Fruit fly (Drosophila melanogaster): ENCODE results near the gene dos.

Gene dos

DNA sequence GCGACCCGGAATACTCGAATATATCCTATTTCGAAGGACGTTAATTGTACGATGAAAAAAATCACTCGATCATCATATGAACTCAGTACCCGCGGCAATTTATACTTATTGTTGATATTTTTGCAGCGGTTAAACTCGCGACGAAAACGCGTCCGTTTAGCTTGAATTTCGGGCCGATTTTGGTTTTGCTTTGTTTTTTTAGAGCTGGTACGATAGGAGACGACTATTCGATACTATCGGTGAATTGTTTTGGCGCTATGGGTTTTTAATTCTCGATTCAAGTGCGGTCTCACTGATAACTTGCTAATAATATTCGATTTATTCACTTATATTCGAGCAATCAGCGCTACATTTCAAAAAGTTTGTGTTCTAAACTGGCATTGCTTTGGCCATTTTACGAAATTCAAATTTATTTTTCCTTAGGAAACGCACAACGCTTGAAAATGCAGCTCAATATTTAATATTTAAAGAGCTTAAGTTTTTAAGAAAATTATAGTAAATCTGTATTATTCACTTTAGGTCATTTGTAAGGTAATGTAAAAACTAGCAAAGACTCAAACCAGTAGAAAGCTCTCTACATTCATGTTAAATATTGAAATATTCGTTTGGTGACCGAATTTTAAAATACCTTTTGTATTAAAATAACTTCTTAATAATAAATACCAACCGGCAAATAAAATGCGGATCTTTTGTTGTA lies 34.9 kb upstream of the dos start, which contains the start of gene Spn (continued):
- TF ChIP-seq tll (GFP tag; optimal IDR thresholded peaks at IDR 0.05) (no peak), CG12071 (GFP tag; optimal IDR thresholded peaks at IDR 0.05) (no peak), CG1602 (GFP tag; optimal IDR thresholded peaks at IDR 0.05) (no peak), CG4707 (GFP tag; optimal IDR thresholded peaks at IDR 0.05) (no peak), bigmax (GFP tag; optimal IDR thresholded peaks at IDR 0.05) (no peak), CG10209 (GFP tag; optimal IDR thresholded peaks at IDR 0.05) (no peak), CG17912 (GFP tag; optimal IDR thresholded peaks at IDR 0.05) (no peak), CG7357 (GFP tag; IDR thresholded peaks at IDR 0.05) (no peak), Blimp-1 (GFP tag; optimal IDR thresholded peaks at IDR 0.05) (no peak), pzg (GFP tag; optimal IDR thresholded peaks at IDR 0.05) (peak; percentile 94), CG11723 (GFP tag; optimal IDR thresholded peaks at IDR 0.05) (no peak), bbx (GFP tag; IDR thresholded peaks at IDR 0.05; ENCODE audit: partially characterized antibody) (peak; percentile 99), hth (optimal IDR thresholded peaks at IDR 0.05) (no peak), CG5180 (GFP tag; optimal IDR thresholded peaks at IDR 0.05) (no peak), CG12744 (GFP tag; optimal IDR thresholded peaks at IDR 0.05) (peak; percentile 9), Lim3 (GFP tag; IDR thresholded peaks at IDR 0.05) (no peak), repo (GFP tag; optimal IDR thresholded peaks at IDR 0.05) (no peak), cwo (GFP tag; optimal IDR thresholded peaks at IDR 0.05) (no peak), Xrp1 (GFP tag; IDR thresholded peaks at IDR 0.05) (no peak), bsh (GFP tag; optimal IDR thresholded peaks at IDR 0.05) (peak in 1 of 2 experiments; percentile 24), oc (tag; optimal IDR thresholded peaks at IDR 0.05) (no peak), CG2120 (GFP tag; optimal IDR thresholded peaks at IDR 0.05) (peak; percentile 31), H15 (GFP tag; IDR thresholded peaks at IDR 0.05) (no peak), sens-2 (GFP tag; IDR thresholded peaks at IDR 0.05) (no peak), tap (tag; optimal IDR thresholded peaks at IDR 0.05) (no peak), abd-A (tag; optimal IDR thresholded peaks at IDR 0.05) (no peak), BEAF-32 (GFP tag; optimal IDR thresholded peaks at IDR 0.05) (peak; percentile 99), CG16813 (GFP tag; IDR thresholded peaks at IDR 0.05; ENCODE audit: partially characterized antibody) (peak; percentile 98), CG10654 (GFP tag; optimal IDR thresholded peaks at IDR 0.05) (no peak), danr (GFP tag; IDR thresholded peaks at IDR 0.05) (no peak), schlank (tag; optimal IDR thresholded peaks at IDR 0.05) (no peak), ab (GFP tag; optimal IDR thresholded peaks at IDR 0.05) (no peak), tgo (GFP tag; IDR thresholded peaks at IDR 0.05) (no peak), Abd-B (GFP tag; optimal IDR thresholded peaks at IDR 0.05) (no peak), CG4282 (GFP tag; optimal IDR thresholded peaks at IDR 0.05) (no peak), shn (GFP tag; optimal IDR thresholded peaks at IDR 0.05) (no peak), CG3726 (GFP tag; IDR thresholded peaks at IDR 0.05) (no peak), CG1792 (GFP tag; optimal IDR thresholded peaks at IDR 0.05) (peak; percentile 1), lab (GFP tag; optimal IDR thresholded peaks at IDR 0.05) (no peak), tx (GFP tag; optimal IDR thresholded peaks at IDR 0.05) (no peak), CG18619 (GFP tag; optimal IDR thresholded peaks at IDR 0.05) (peak; percentile 11), prd (optimal IDR thresholded peaks at IDR 0.05) (no peak), prd (GFP tag; IDR thresholded peaks at IDR 0.05) (no peak), aop (GFP tag; IDR thresholded peaks at IDR 0.05) (no peak), ttk (GFP tag; IDR thresholded peaks at IDR 0.05) (no peak), br (optimal IDR thresholded peaks at IDR 0.05) (no peak), NFAT (GFP tag; IDR thresholded peaks at IDR 0.05) (peak; percentile 40; the same call in 1 of the 2 replicates), Ada2b (GFP tag; IDR thresholded peaks at IDR 0.05) (no peak), CG18764 (GFP tag; optimal IDR thresholded peaks at IDR 0.05) (no peak), GATAe (GFP tag; conservative IDR thresholded peaks at IDR 0.05) (no peak), Adf1 (GFP tag; IDR thresholded peaks at IDR 0.05) (no peak)
